Fruit fly (Drosophila melanogaster): ENCODE data around the gene CG13361.

CG13361 gene

DNA sequence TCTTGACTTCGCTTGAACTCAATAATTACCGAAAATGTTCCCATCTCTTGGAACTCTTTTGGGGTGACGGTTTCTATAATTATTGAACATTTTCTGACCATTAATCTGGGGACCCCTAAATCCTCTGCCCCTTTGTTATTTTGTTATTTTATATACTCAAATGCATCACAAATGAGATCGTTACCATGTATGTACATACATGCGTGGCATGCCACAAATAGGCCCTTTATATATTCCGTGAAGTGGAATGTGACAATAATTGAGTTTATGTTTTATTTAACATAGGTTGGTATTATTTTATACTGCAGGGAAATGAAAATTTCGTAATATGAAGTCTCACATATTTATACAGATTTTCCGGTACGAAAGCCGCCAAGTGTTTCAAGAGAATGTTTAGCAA lies 35.6 kb downstream of the CG13361 start:
- TF ChIP-seq lola (GFP tag; optimal IDR thresholded peaks at IDR 0.05): no peak
- no peak for TF ChIP-seq Mio (GFP tag; optimal IDR thresholded peaks at IDR 0.05)
- no peak for TF ChIP-seq sage (GFP tag; optimal IDR thresholded peaks at IDR 0.05)
- TF ChIP-seq jim (GFP tag; optimal IDR thresholded peaks at IDR 0.05): no peak
- TF ChIP-seq Myc (optimal IDR thresholded peaks at IDR 0.05): no peak
- TF ChIP-seq tai (GFP tag; optimal IDR thresholded peaks at IDR 0.05): no peak
- TF ChIP-seq Dif (GFP tag; optimal IDR thresholded peaks at IDR 0.05; ENCODE audit: partially characterized antibody): no peak

DNA sequence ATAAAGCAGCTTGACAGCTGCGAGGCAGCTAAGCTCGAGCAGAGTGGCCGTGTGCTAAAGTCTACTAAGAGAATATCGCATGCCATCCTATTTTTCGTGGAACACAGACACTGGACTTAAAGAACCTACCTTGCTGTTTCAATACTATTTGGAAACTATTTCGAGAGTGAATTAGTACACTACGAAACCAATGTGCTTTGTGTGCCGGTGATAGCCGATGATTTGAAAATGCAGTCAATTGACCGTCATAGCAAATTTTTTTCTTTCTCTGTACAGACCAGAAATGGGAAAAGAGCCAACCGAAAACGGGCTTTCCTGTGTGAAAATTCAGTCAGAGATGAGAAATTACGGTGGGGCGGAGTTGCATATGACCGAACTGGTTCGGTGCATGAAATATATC lies 38.1 kb downstream of the CG13361 start:
- TF ChIP-seq sv (GFP tag; optimal IDR thresholded peaks at IDR 0.05): no peak
- TF ChIP-seq Jra (GFP tag; optimal IDR thresholded peaks at IDR 0.05): no peak
- no peak for TF ChIP-seq HLH106 (tag; optimal IDR thresholded peaks at IDR 0.05)
- no peak for TF ChIP-seq Mio (GFP tag; optimal IDR thresholded peaks at IDR 0.05)
- no peak for TF ChIP-seq lola (GFP tag; optimal IDR thresholded peaks at IDR 0.05)
- TF ChIP-seq CG9705 (GFP tag; optimal IDR thresholded peaks at IDR 0.05): no peak
- no peak for TF ChIP-seq h (GFP tag; optimal IDR thresholded peaks at IDR 0.05)
- no peak for TF ChIP-seq psq (GFP tag; optimal IDR thresholded peaks at IDR 0.05)
- TF ChIP-seq jim (GFP tag; optimal IDR thresholded peaks at IDR 0.05): no peak
- TF ChIP-seq Hr78 (GFP tag; optimal IDR thresholded peaks at IDR 0.05): no peak
- no peak for TF ChIP-seq Rel (GFP tag; optimal IDR thresholded peaks at IDR 0.05)
- no peak for TF ChIP-seq Rel (tag; optimal IDR thresholded peaks at IDR 0.05)
- TF ChIP-seq Hr83 (GFP tag; optimal IDR thresholded peaks at IDR 0.05; ENCODE audit: poor library complexity, severe bottlenecking): no peak
- TF ChIP-seq Abd-B (GFP tag; optimal IDR thresholded peaks at IDR 0.05): no peak
- no peak for TF ChIP-seq br (GFP tag; optimal IDR thresholded peaks at IDR 0.05)
- no peak for TF ChIP-seq Sp1 (GFP tag; optimal IDR thresholded peaks at IDR 0.05)

DNA sequence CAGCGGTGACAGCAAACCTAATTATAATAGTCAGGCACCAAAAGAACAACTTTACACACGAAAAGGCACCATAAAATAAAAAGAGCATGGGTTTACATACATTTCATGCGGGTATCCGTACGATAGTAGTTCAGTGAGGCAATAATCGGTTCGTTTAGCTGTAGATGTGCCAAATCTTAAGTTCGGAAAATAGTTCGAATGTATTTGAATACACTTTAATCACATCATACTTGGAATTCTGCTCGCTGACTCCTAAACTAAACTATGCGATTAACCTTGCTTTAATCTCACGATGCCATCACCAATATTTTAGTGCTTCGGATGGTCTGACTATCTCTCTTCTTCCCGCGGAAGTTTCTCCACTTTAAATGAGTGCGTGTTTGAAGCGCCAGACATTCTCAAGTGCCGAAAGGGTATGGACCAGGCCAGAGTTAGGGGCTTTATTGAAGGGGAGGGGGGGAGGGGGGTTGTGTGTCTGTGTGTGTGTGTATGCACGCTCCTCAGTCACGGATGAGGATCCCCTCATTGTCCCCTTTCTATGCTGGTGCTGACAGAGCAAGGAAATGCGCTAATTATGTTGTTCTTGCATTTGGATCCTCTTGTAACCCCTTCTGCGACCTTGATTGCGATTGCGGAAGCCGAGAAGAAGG lies 40.1 kb downstream of the CG13361 start:
- TF ChIP-seq lola (GFP tag; optimal IDR thresholded peaks at IDR 0.05) (no peak), ey (GFP tag; optimal IDR thresholded peaks at IDR 0.05) (no peak), usp (GFP tag; optimal IDR thresholded peaks at IDR 0.05) (no peak), Rel (GFP tag; optimal IDR thresholded peaks at IDR 0.05) (no peak), Rel (tag; optimal IDR thresholded peaks at IDR 0.05) (no peak), N (GFP tag; optimal IDR thresholded peaks at IDR 0.05) (no peak), Dif (GFP tag; optimal IDR thresholded peaks at IDR 0.05; ENCODE audit: partially characterized antibody) (no peak), OdsH (GFP tag; optimal IDR thresholded peaks at IDR 0.05) (no peak), dmrt93B (GFP tag; optimal IDR thresholded peaks at IDR 0.05) (no peak), GATAd (GFP tag; optimal IDR thresholded peaks at IDR 0.05) (no peak), Sp1 (GFP tag; optimal IDR thresholded peaks at IDR 0.05) (no peak), Myc (optimal IDR thresholded peaks at IDR 0.05) (no peak), sage (GFP tag; optimal IDR thresholded peaks at IDR 0.05) (no peak), pan (optimal IDR thresholded peaks at IDR 0.05) (no peak), Hr78 (GFP tag; optimal IDR thresholded peaks at IDR 0.05) (no peak), woc (GFP tag; optimal IDR thresholded peaks at IDR 0.05) (peak; percentile 13), Hr83 (GFP tag; optimal IDR thresholded peaks at IDR 0.05; ENCODE audit: poor library complexity, severe bottlenecking) (no peak), dl (GFP tag; optimal IDR thresholded peaks at IDR 0.05; ENCODE audit: insufficient read depth in 1 of 2, partially characterized antibody in 2 of 2) (no peak), brk (GFP tag; optimal IDR thresholded peaks at IDR 0.05) (no peak), psq (GFP tag; optimal IDR thresholded peaks at IDR 0.05) (peak; percentile 5), Dfd (GFP tag; optimal IDR thresholded peaks at IDR 0.05) (peak; percentile 55)

DNA sequence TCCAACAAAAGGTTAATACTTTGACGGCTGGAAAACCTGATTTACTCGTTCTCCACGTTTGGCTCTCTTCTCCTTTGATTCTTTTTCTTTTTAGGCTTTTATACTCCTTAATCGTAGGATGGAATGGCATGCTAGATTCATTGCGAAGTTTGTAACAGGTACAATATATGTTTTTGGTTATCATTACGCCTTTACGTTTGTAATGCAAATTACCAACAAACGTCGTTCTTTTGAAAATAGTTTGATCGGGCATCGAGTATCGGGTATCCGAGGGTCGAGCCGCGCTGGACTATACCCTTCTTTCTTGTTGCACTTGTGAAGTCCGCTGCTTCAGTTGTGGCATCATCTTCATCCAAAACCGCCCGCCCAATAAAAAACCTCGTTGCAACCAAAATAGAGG lies 41.6 kb downstream of the CG13361 start:
- TF ChIP-seq h (GFP tag; optimal IDR thresholded peaks at IDR 0.05) (peak; percentile 90), OdsH (GFP tag; optimal IDR thresholded peaks at IDR 0.05) (peak; percentile 85), foxo (GFP tag; optimal IDR thresholded peaks at IDR 0.05) (peak in 1 of 2 experiments; percentile 90), Hnf4 (GFP tag; optimal IDR thresholded peaks at IDR 0.05) (peak; percentile 82), br (GFP tag; optimal IDR thresholded peaks at IDR 0.05) (peak; percentile 87), dsf (GFP tag; optimal IDR thresholded peaks at IDR 0.05; ENCODE audit: borderline replicate concordance) (no peak), CG32264 (GFP tag; optimal IDR thresholded peaks at IDR 0.05) (peak; percentile 75), Hr83 (GFP tag; optimal IDR thresholded peaks at IDR 0.05; ENCODE audit: poor library complexity, severe bottlenecking) (no peak), Rel (GFP tag; optimal IDR thresholded peaks at IDR 0.05) (peak; percentile 52), Rel (tag; optimal IDR thresholded peaks at IDR 0.05) (no peak), usp (GFP tag; optimal IDR thresholded peaks at IDR 0.05) (no peak), rgr (GFP tag; optimal IDR thresholded peaks at IDR 0.05) (peak; percentile 86), Myc (optimal IDR thresholded peaks at IDR 0.05) (no peak), psq (GFP tag; optimal IDR thresholded peaks at IDR 0.05) (peak; percentile 70), sage (GFP tag; optimal IDR thresholded peaks at IDR 0.05) (peak; percentile 76), Jra (GFP tag; optimal IDR thresholded peaks at IDR 0.05) (no peak), dmrt93B (GFP tag; optimal IDR thresholded peaks at IDR 0.05) (peak; percentile 76), ey (GFP tag; optimal IDR thresholded peaks at IDR 0.05) (peak; percentile 89), Dif (GFP tag; optimal IDR thresholded peaks at IDR 0.05; ENCODE audit: partially characterized antibody) (peak; percentile 26), Sp1 (GFP tag; optimal IDR thresholded peaks at IDR 0.05) (peak; percentile 69), CG9705 (GFP tag; optimal IDR thresholded peaks at IDR 0.05) (no peak), HLH106 (tag; optimal IDR thresholded peaks at IDR 0.05) (peak; percentile 77), woc (GFP tag; optimal IDR thresholded peaks at IDR 0.05) (peak; percentile 86), fru (GFP tag; optimal IDR thresholded peaks at IDR 0.05) (peak; percentile 90), pan (optimal IDR thresholded peaks at IDR 0.05) (peak; percentile 37), Dfd (GFP tag; optimal IDR thresholded peaks at IDR 0.05) (no peak)

Measured in whole organism, wandering third instar larva.